Fruit fly (Drosophila melanogaster) ovary, adult (tissue): ENCODE measurements around the gene MKP-4.

ENCODE experiments used
- CG17801 ChIP-seq: fragments of 200-800 bp; optimal IDR thresholded peaks from 2 replicates; lab custom pipeline; 2019; ENCODE audit warnings: missing biosample characterization, mild to moderate bottlenecking, missing genetic modification characterization, moderate library complexity; ENCODE audit not compliant: partially characterized antibody

MKP-4 gene

DNA sequence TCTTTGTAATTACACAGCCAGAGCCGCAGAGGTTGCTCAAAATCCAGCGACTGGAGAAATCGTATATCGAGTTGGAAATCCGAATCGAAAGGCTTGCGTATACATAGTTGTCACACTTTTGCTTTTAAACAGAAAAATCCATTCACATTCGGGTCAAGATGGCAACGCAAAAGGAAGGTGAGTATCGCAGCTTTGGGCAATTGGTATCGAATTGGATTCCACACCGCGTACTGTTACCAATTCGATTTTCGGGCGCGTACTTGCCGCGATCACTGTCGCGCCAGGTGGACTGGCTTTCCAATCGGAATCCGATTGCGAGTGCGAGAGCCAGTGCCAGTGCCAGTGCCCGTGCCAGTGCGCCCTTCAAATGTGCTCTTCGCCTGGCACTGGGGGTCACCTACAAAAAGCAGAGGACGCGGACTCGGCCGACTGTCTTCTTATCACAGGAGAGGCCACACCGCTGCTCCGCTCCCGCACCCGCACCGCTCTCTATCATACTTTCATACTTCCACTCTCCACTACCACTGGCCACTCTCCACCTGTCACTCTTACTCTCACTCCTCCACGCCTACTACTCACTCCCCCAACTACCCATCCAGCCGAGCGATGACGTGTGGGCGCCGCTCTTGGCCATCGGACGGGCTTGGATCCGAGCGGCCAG is 44.7 kb downstream of the MKP-4 start:
- TF ChIP-seq CG17801 (GFP tag; lab: Kevin White, UChicago), result no peak

DNA sequence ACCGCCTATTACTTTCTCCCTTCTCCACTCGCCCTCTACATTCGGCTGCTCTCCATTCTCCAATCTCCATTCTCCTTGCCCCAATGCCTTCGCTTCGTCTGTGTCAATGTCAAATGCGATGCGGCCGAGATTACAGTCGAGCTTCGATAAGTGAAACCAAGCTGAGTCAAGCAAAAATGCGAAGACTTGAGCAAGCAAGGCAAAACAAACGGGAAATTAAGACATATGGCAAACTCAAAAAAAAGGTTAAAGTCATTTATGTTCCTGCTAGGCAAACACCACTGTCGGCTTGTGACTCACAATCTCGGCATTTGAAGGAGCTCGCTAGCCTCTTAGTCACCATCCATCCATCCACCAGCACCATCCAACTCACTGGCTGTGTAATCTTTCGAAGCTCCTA is 45.5 kb downstream of the MKP-4 start:
- peak; percentile 93 for TF ChIP-seq CG17801 (GFP tag; lab: Kevin White, UChicago)
